Fruit fly (Drosophila melanogaster) whole organism, embryonic: ENCODE measurements around the gene dbr.

ENCODE experiments used
- Adf1 ChIP-seq: fragments of 200-800 bp; sonication (Bioruptor generic); IDR thresholded peaks from 2 replicates; pipeline ENCODE4 v1.3.6; 2022; ENCODE audit warnings: missing biosample characterization, missing genetic modification characterization
- Atf3 ChIP-seq: fragments of 200-800 bp; sonication (Bioruptor generic); optimal IDR thresholded peaks from 3 replicates; lab custom pipeline; 2016; ENCODE audit warnings: missing biosample characterization, missing genetic modification characterization
- B-H1 ChIP-seq: fragments of 200-800 bp; sonication (Bioruptor generic); IDR thresholded peaks from 3 replicates; pipeline ENCODE4 v1.3.6; 2022; ENCODE audit warnings: missing biosample characterization, missing genetic modification characterization
- CG10274 ChIP-seq: fragments of 200-800 bp; sonication (Bioruptor generic); optimal IDR thresholded peaks from 3 replicates; lab custom pipeline; 2017; ENCODE audit warnings: missing biosample characterization, mild to moderate bottlenecking, missing genetic modification characterization
- CG10431 ChIP-seq: fragments of 200-800 bp; sonication (Bioruptor generic); optimal IDR thresholded peaks from 3 replicates; lab custom pipeline; 2018; ENCODE audit warnings: missing biosample characterization, mild to moderate bottlenecking, missing genetic modification characterization
- CG12104 ChIP-seq: fragments of 200-800 bp; sonication (Bioruptor generic); optimal IDR thresholded peaks from 3 replicates; lab custom pipeline; 2016; ENCODE audit warnings: missing biosample characterization, missing genetic modification characterization
- CG17328 ChIP-seq: fragments of 200-800 bp; sonication (Bioruptor generic); IDR thresholded peaks from 2 replicates; pipeline ENCODE4 v1.3.6; 2022; ENCODE audit warnings: missing biosample characterization, missing genetic modification characterization
- CG18619 ChIP-seq: fragments of 200-800 bp; sonication (Bioruptor generic); optimal IDR thresholded peaks from 3 replicates; lab custom pipeline; 2017; ENCODE audit warnings: missing biosample characterization, mild to moderate bottlenecking, missing genetic modification characterization
- CG18764 ChIP-seq: fragments of 200-800 bp; sonication (Bioruptor generic); optimal IDR thresholded peaks from 3 replicates; lab custom pipeline; 2016; ENCODE audit warnings: missing biosample characterization, missing genetic modification characterization
- CG34376 ChIP-seq: fragments of 200-800 bp; sonication (Bioruptor generic); optimal IDR thresholded peaks from 2 replicates; lab custom pipeline; 2018; ENCODE audit warnings: missing biosample characterization, mild to moderate bottlenecking, missing genetic modification characterization
- CG4730 ChIP-seq: fragments of 200-800 bp; sonication (Bioruptor generic); IDR thresholded peaks from 2 replicates; pipeline ENCODE4 v1.3.6; 2022; ENCODE audit warnings: missing biosample characterization, missing genetic modification characterization
- CG4854 ChIP-seq: fragments of 200-800 bp; sonication (Bioruptor generic); optimal IDR thresholded peaks from 2 replicates; lab custom pipeline; 2016; ENCODE audit warnings: missing biosample characterization, missing genetic modification characterization, inconsistent platforms
- CG5180 ChIP-seq: fragments of 200-800 bp; sonication (Bioruptor generic); optimal IDR thresholded peaks from 3 replicates; lab custom pipeline; 2017; ENCODE audit warnings: missing biosample characterization, missing genetic modification characterization, mild to moderate bottlenecking, moderate library complexity, missing genetic modification reagents
- CG7556 ChIP-seq: fragments of 200-800 bp; sonication (Bioruptor generic); optimal IDR thresholded peaks from 2 replicates; lab custom pipeline; 2017; ENCODE audit warnings: missing biosample characterization, mild to moderate bottlenecking, missing genetic modification characterization
- CkIIα-i1 ChIP-seq: fragments of 200-800 bp; sonication (Bioruptor generic); IDR thresholded peaks from 2 replicates; pipeline ENCODE4 v1.3.6; 2022; ENCODE audit warnings: missing biosample characterization, missing genetic modification characterization
- CrebB ChIP-seq: fragments of 200-800 bp; sonication (Bioruptor generic); optimal IDR thresholded peaks from 3 replicates; lab custom pipeline; 2018; ENCODE audit warnings: missing biosample characterization, mild to moderate bottlenecking, missing genetic modification characterization
- Doc2 ChIP-seq: fragments of 200-800 bp; sonication (Bioruptor generic); IDR thresholded peaks from 2 replicates; pipeline ENCODE4 v1.3.6; 2022; ENCODE audit warnings: missing biosample characterization, missing genetic modification characterization
- Ets97D ChIP-seq: fragments of 200-800 bp; sonication (Bioruptor generic); optimal IDR thresholded peaks from 3 replicates; lab custom pipeline; 2016; ENCODE audit warnings: missing biosample characterization, missing genetic modification characterization
- Fer2 ChIP-seq: fragments of 200-800 bp; sonication (Bioruptor generic); optimal IDR thresholded peaks from 2 replicates; lab custom pipeline; 2018; ENCODE audit warnings: missing biosample characterization, mild to moderate bottlenecking, missing genetic modification characterization, moderate library complexity
- GATAe ChIP-seq: fragments of 200-800 bp; sonication (Bioruptor generic); conservative IDR thresholded peaks from 2 replicates; pipeline ENCODE4 v1.3.6; 2022; ENCODE audit warnings: missing biosample characterization, missing genetic modification characterization
- Hey ChIP-seq: fragments of 200-800 bp; sonication (Bioruptor generic); optimal IDR thresholded peaks from 3 replicates; lab custom pipeline; 2018; ENCODE audit warnings: missing biosample characterization, mild to moderate bottlenecking, missing genetic modification characterization
- HmgZ ChIP-seq: fragments of 200-800 bp; sonication (Bioruptor generic); optimal IDR thresholded peaks from 2 replicates; lab custom pipeline; 2018; ENCODE audit warnings: missing biosample characterization, mild to moderate bottlenecking, missing genetic modification characterization
- Hr78 ChIP-seq, 2 experiments: fragments of 200-800 bp in 1 of 2; fragments of >200 bp in 1 of 2; sonication (Bioruptor generic) in 1 of 2; optimal IDR thresholded peaks; 2 replicates each; lab custom pipeline; 2017 to 2019; ENCODE audit warnings: missing biosample characterization in 2 of 2, missing genetic modification characterization in 2 of 2, mild to moderate bottlenecking in 1 of 2, moderate library complexity in 1 of 2
- Jarid2 ChIP-seq: fragments of 200-800 bp; sonication (Bioruptor generic); optimal IDR thresholded peaks from 3 replicates; lab custom pipeline; 2017; ENCODE audit warnings: mild to moderate bottlenecking, missing biosample characterization, missing genetic modification reagents, missing genetic modification characterization
- Lim3 ChIP-seq: fragments of 200-800 bp; sonication (Bioruptor generic); IDR thresholded peaks from 2 replicates; pipeline ENCODE4 v1.3.6; 2022; ENCODE audit warnings: missing biosample characterization, missing genetic modification characterization
- Mad ChIP-seq: fragments of 200-800 bp; sonication (Bioruptor generic); optimal IDR thresholded peaks from 2 replicates; lab custom pipeline; 2016; ENCODE audit warnings: missing biosample characterization, missing genetic modification characterization
- Mrtf ChIP-seq: fragments of 200-800 bp; sonication (Bioruptor generic); IDR thresholded peaks from 3 replicates; pipeline ENCODE4 v1.3.6; 2022; ENCODE audit warnings: missing biosample characterization, missing genetic modification characterization
- Myb ChIP-seq: fragments of 200-800 bp; sonication (Bioruptor generic); optimal IDR thresholded peaks from 2 replicates; lab custom pipeline; 2016; ENCODE audit warnings: missing biosample characterization, missing genetic modification characterization
- NC2α ChIP-seq: fragments of 200-800 bp; sonication (Bioruptor generic); optimal IDR thresholded peaks from 2 replicates; lab custom pipeline; 2016; ENCODE audit warnings: missing biosample characterization, missing genetic modification characterization
- Poxn ChIP-seq: fragments of 200-800 bp; sonication (Bioruptor generic); IDR thresholded peaks from 2 replicates; pipeline ENCODE4 v1.3.6; 2022; ENCODE audit warnings: missing biosample characterization, missing genetic modification characterization
- Sin3A ChIP-seq: fragments of >200 bp; optimal IDR thresholded peaks from 2 replicates; lab custom pipeline; 2018
- Tbp ChIP-seq: fragments of >200 bp; optimal IDR thresholded peaks from 2 replicates; lab custom pipeline; 2018; ENCODE audit warnings: missing biosample characterization, missing genetic modification characterization
- Trl ChIP-seq, 3 experiments: fragments of >200 bp in 2 of 3; fragments of 200-800 bp in 1 of 3; sonication (Bioruptor generic) in 1 of 3; optimal IDR thresholded peaks; 2 replicates in 1 of 3; 3 replicates in 2 of 3; lab custom pipeline; 2016 to 2017; ENCODE audit warnings: missing biosample characterization in 1 of 3, missing genetic modification characterization in 1 of 3
- aop ChIP-seq: fragments of 200-800 bp; sonication (Bioruptor generic); IDR thresholded peaks from 2 replicates; pipeline ENCODE4 v1.3.6; 2022; ENCODE audit warnings: missing biosample characterization, missing genetic modification characterization
- exex ChIP-seq: fragments of 200-800 bp; sonication (Bioruptor generic); optimal IDR thresholded peaks from 4 replicates; lab custom pipeline; 2018; ENCODE audit warnings: missing biosample characterization, mild to moderate bottlenecking, missing genetic modification characterization, moderate library complexity
- gro ChIP-seq: fragments of 200-800 bp; sonication (Bioruptor generic); optimal IDR thresholded peaks from 2 replicates; lab custom pipeline; 2016; ENCODE audit warnings: missing biosample characterization, missing genetic modification characterization
- gsb-n ChIP-seq: fragments of 200-800 bp; sonication (Bioruptor generic); optimal IDR thresholded peaks from 3 replicates; lab custom pipeline; 2018; ENCODE audit warnings: missing biosample characterization, mild to moderate bottlenecking, missing genetic modification characterization
- kah ChIP-seq: fragments of 200-800 bp; sonication (Bioruptor generic); optimal IDR thresholded peaks from 2 replicates; lab custom pipeline; 2018; ENCODE audit warnings: missing biosample characterization, mild to moderate bottlenecking, missing genetic modification characterization
- lab ChIP-seq: fragments of 200-800 bp; sonication (Bioruptor generic); optimal IDR thresholded peaks from 3 replicates; lab custom pipeline; 2017; ENCODE audit warnings: missing biosample characterization, missing genetic modification characterization, mild to moderate bottlenecking, moderate library complexity, missing genetic modification reagents
- luna ChIP-seq: fragments of 200-800 bp; sonication (Bioruptor generic); optimal IDR thresholded peaks from 2 replicates; lab custom pipeline; 2016; ENCODE audit warnings: missing biosample characterization, missing genetic modification characterization
- mirr ChIP-seq: fragments of 200-800 bp; sonication (Bioruptor generic); optimal IDR thresholded peaks from 3 replicates; lab custom pipeline; 2018; ENCODE audit warnings: missing biosample characterization, mild to moderate bottlenecking, missing genetic modification characterization
- pfk ChIP-seq: fragments of 200-800 bp; sonication (Bioruptor generic); optimal IDR thresholded peaks from 2 replicates; lab custom pipeline; 2018; ENCODE audit warnings: missing biosample characterization, mild to moderate bottlenecking, missing genetic modification characterization, moderate library complexity
- pita ChIP-seq: fragments of 200-800 bp; sonication (Bioruptor generic); optimal IDR thresholded peaks from 2 replicates; lab custom pipeline; 2017; ENCODE audit warnings: missing biosample characterization, mild to moderate bottlenecking, missing genetic modification characterization
- scrt ChIP-seq: fragments of 200-800 bp; sonication (Bioruptor generic); optimal IDR thresholded peaks from 2 replicates; lab custom pipeline; 2018; ENCODE audit warnings: missing biosample characterization, mild to moderate bottlenecking, missing genetic modification characterization, moderate library complexity
- sd ChIP-seq: fragments of 200-800 bp; sonication (Bioruptor generic); optimal IDR thresholded peaks from 3 replicates; lab custom pipeline; 2018; ENCODE audit warnings: missing biosample characterization, mild to moderate bottlenecking, missing genetic modification characterization, moderate library complexity
- stwl ChIP-seq: fragments of 200-800 bp; sonication (Bioruptor generic); optimal IDR thresholded peaks from 3 replicates; lab custom pipeline; 2018; ENCODE audit warnings: missing biosample characterization, mild to moderate bottlenecking, missing genetic modification characterization, moderate library complexity
- sug ChIP-seq: fragments of 200-800 bp; optimal IDR thresholded peaks from 2 replicates; lab custom pipeline; 2019; ENCODE audit warnings: missing biosample characterization, mild to moderate bottlenecking, missing genetic modification characterization, moderate library complexity
- tll ChIP-seq, 2 experiments: fragments of 200-800 bp in 1 of 2; fragments of >200 bp in 1 of 2; sonication (Bioruptor generic) in 1 of 2; optimal IDR thresholded peaks; 2 replicates each; lab custom pipeline; 2017 to 2019; ENCODE audit warnings: missing biosample characterization in 2 of 2, missing genetic modification characterization in 2 of 2, mild to moderate bottlenecking in 1 of 2, moderate library complexity in 1 of 2
- tna ChIP-seq: fragments of 200-800 bp; sonication (Bioruptor generic); IDR thresholded peaks from 2 replicates; pipeline ENCODE4 v1.3.6; 2022; ENCODE audit warnings: missing biosample characterization, missing genetic modification characterization; ENCODE audit not compliant: partially characterized antibody
- vnd ChIP-seq: fragments of 200-800 bp; sonication (Bioruptor generic); IDR thresholded peaks from 3 replicates; pipeline ENCODE4 v1.3.6; 2022; ENCODE audit warnings: missing biosample characterization, missing genetic modification characterization; ENCODE audit not compliant: partially characterized antibody
- wor ChIP-seq: fragments of 200-800 bp; sonication (Bioruptor generic); IDR thresholded peaks from 2 replicates; pipeline ENCODE4 v1.3.6; 2022; ENCODE audit warnings: missing biosample characterization, missing genetic modification characterization

Gene dbr

dm6 chr2L:81198-81597 is 14.9 kb downstream of the dbr start (continued):
- no peak for TF ChIP-seq tll (GFP tag; optimal IDR thresholded peaks at IDR 0.05; lab: Kevin White, UChicago)
- peak; percentile 19 for TF ChIP-seq CG10274 (GFP tag; lab: Kevin White, UChicago)
- TF ChIP-seq CG10431 (GFP tag; lab: Kevin White, UChicago), result peak; percentile 64
- TF ChIP-seq CG18764, result peak; percentile 10
- no peak for TF ChIP-seq B-H1
- TF ChIP-seq CkIIα-i1 (GFP tag; lab: Robert Waterston, UW), result no peak
- peak; percentile 55 for TF ChIP-seq CrebB (tag; lab: Kevin White, UChicago)
- no peak for TF ChIP-seq CG4730 (GFP tag; lab: Robert Waterston, UW)
- no peak for TF ChIP-seq wor (GFP tag; lab: Robert Waterston, UW)
- peak; percentile 46 for TF ChIP-seq CG7556
- 0 out of 2 replicates have a peak, but pooled peaks have one; percentile 14 for TF ChIP-seq CG17328 (GFP tag; lab: Robert Waterston, UW)
- TF ChIP-seq pita (GFP tag; lab: Kevin White, UChicago), result no peak
- TF ChIP-seq Sin3A (lab: Kevin White, UChicago), result no peak
- no peak for TF ChIP-seq Doc2
- TF ChIP-seq Adf1, result no peak
- no peak for TF ChIP-seq luna (GFP tag; lab: Kevin White, UChicago)
- no peak for TF ChIP-seq stwl (tag; lab: Kevin White, UChicago)
- peak; percentile 37 for TF ChIP-seq scrt (GFP tag; lab: Kevin White, UChicago)
- TF ChIP-seq Tbp (GFP tag; lab: Kevin White, UChicago), result no peak

DNA sequence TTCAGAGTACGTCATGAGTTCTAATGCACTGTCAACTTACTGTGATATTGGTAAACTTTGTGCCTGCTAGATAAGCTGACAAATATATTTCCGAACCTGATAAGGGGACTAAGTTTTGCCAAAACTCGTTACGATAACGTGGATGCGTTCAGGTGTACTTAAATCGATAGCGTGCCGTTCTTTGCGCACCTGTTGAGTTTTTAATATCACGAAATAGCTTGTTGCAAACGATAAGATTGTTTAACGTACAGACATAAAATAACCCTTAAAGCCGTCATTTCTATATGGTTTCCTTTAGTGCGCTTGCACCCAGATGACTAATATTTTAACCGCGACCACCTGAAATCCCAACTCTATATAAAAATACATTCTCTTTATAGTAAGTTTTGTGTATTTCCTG is 15.8 kb downstream of the dbr start:
- TF ChIP-seq Mrtf (GFP tag; lab: Robert Waterston, UW) (no peak), gro (no peak), Atf3 (GFP tag; lab: Kevin White, UChicago) (no peak), CG4854 (GFP tag; lab: Kevin White, UChicago) (no peak), CG34376 (GFP tag; lab: Kevin White, UChicago) (peak; percentile 64), kah (GFP tag; lab: Kevin White, UChicago) (peak; percentile 51), Ets97D (GFP tag; lab: Kevin White, UChicago) (no peak), Myb (no peak), aop (GFP tag; lab: Robert Waterston, UW) (no peak), Mad (GFP tag; lab: Kevin White, UChicago) (no peak), Fer2 (tag; lab: Kevin White, UChicago) (no peak), Trl (optimal IDR thresholded peaks at IDR 0.05; lab: Kevin White, UChicago) (no peak), Trl (GFP tag; optimal IDR thresholded peaks at IDR 0.05; lab: Kevin White, UChicago) (no peak), CG18619 (GFP tag; lab: Kevin White, UChicago) (no peak), Hey (peak; percentile 32), mirr (peak; percentile 82), gsb-n (tag; lab: Kevin White, UChicago) (no peak), Hr78 (GFP tag; optimal IDR thresholded peaks at IDR 0.05; lab: Kevin White, UChicago) (peak in 1 of 2 experiments; percentile 7), CG5180 (peak; percentile 22), Jarid2 (GFP tag; lab: Kevin White, UChicago) (no peak), HmgZ (tag; lab: Kevin White, UChicago) (peak; percentile 1), sd (tag; lab: Kevin White, UChicago) (peak; percentile 54), vnd (GFP tag; lab: Robert Waterston, UW) (no peak), pfk (GFP tag; lab: Kevin White, UChicago) (no peak), sug (tag; lab: Kevin White, UChicago) (peak; percentile 37), GATAe (GFP tag; lab: Robert Waterston, UW) (peak; percentile 61; the same call in 1 of the 2 replicates), exex (tag; lab: Kevin White, UChicago) (peak; percentile 82), NC2α (GFP tag; lab: Kevin White, UChicago) (no peak), CG12104 (GFP tag; lab: Kevin White, UChicago) (no peak), tna (GFP tag; lab: Robert Waterston, UW) (no peak), Lim3 (no peak), lab (peak; percentile 26), Poxn (no peak)
